Fruit fly (Drosophila melanogaster) whole organism, embryonic: Measurements from ENCODE around the gene elgi.

Experiments
- CG10267 ChIP-seq: fragments of 200-800 bp; sonication (Bioruptor generic); optimal IDR thresholded peaks from 2 replicates; lab custom pipeline; 2018; ENCODE audit warnings: missing biosample characterization, mild to moderate bottlenecking, missing genetic modification characterization, moderate library complexity
- CG10366 ChIP-seq: fragments of 200-800 bp; sonication (Bioruptor generic); IDR thresholded peaks from 2 replicates; pipeline ENCODE4 v1.3.6; 2022; ENCODE audit warnings: missing biosample characterization, missing genetic modification characterization
- CG10543 ChIP-seq: fragments of 200-800 bp; sonication (Bioruptor generic); optimal IDR thresholded peaks from 3 replicates; lab custom pipeline; 2017; ENCODE audit warnings: missing biosample characterization, mild to moderate bottlenecking, missing genetic modification characterization, moderate library complexity
- CG16779 ChIP-seq: fragments of 200-800 bp; sonication (Bioruptor generic); IDR thresholded peaks from 2 replicates; pipeline ENCODE4 v1.3.6; 2022; ENCODE audit warnings: missing biosample characterization, missing genetic modification characterization
- CG17361 ChIP-seq: fragments of 200-800 bp; sonication (Bioruptor generic); IDR thresholded peaks from 3 replicates; pipeline ENCODE4 v1.3.6; 2022; ENCODE audit warnings: missing biosample characterization, missing genetic modification characterization
- CG17612 ChIP-seq: fragments of 200-800 bp; sonication (Bioruptor generic); IDR thresholded peaks from 2 replicates; pipeline ENCODE4 v1.3.6; 2022; ENCODE audit warnings: missing biosample characterization, missing genetic modification characterization
- CG17829 ChIP-seq: fragments of 200-800 bp; optimal IDR thresholded peaks from 2 replicates; lab custom pipeline; 2019; ENCODE audit warnings: missing biosample characterization, mild to moderate bottlenecking, missing genetic modification characterization, moderate library complexity
- CG2120 ChIP-seq: fragments of 200-800 bp; sonication (Bioruptor generic); optimal IDR thresholded peaks from 3 replicates; lab custom pipeline; 2016; ENCODE audit warnings: missing biosample characterization, missing genetic modification characterization
- CG2875 ChIP-seq: fragments of 200-800 bp; sonication (Bioruptor generic); optimal IDR thresholded peaks from 2 replicates; lab custom pipeline; 2017; ENCODE audit warnings: missing biosample characterization, mild to moderate bottlenecking, missing genetic modification characterization, missing genetic modification reagents
- CG31365 ChIP-seq: fragments of 200-800 bp; sonication (Bioruptor generic); optimal IDR thresholded peaks from 2 replicates; lab custom pipeline; 2018; ENCODE audit warnings: missing biosample characterization, mild to moderate bottlenecking, missing genetic modification characterization
- CG32532 ChIP-seq: fragments of 200-800 bp; sonication (Bioruptor generic); IDR thresholded peaks from 2 replicates; pipeline ENCODE4 v1.3.6; 2022; ENCODE audit warnings: missing biosample characterization, missing genetic modification characterization
- CG32772 ChIP-seq: fragments of 200-800 bp; sonication (Bioruptor generic); IDR thresholded peaks from 2 replicates; pipeline ENCODE4 v1.3.6; 2022; ENCODE audit warnings: missing biosample characterization, missing genetic modification characterization
- CG33213 ChIP-seq: fragments of 200-800 bp; sonication (Bioruptor generic); optimal IDR thresholded peaks from 3 replicates; lab custom pipeline; 2016; ENCODE audit warnings: missing biosample characterization, missing genetic modification characterization
- CG7271 ChIP-seq: fragments of 200-800 bp; sonication (Bioruptor generic); optimal IDR thresholded peaks from 2 replicates; lab custom pipeline; 2018; ENCODE audit warnings: missing biosample characterization, mild to moderate bottlenecking, missing genetic modification characterization, moderate library complexity
- CG7372 ChIP-seq: fragments of 200-800 bp; sonication (Bioruptor generic); IDR thresholded peaks from 2 replicates; pipeline ENCODE4 v1.3.6; 2022; ENCODE audit warnings: missing biosample characterization, missing genetic modification characterization
- CG7928 ChIP-seq: fragments of 200-800 bp; sonication (Bioruptor generic); optimal IDR thresholded peaks from 2 replicates; lab custom pipeline; 2017; ENCODE audit warnings: missing biosample characterization, mild to moderate bottlenecking, missing genetic modification characterization
- CG7963 ChIP-seq: fragments of 200-800 bp; sonication (Bioruptor generic); IDR thresholded peaks from 3 replicates; pipeline ENCODE4 v1.3.6; 2022; ENCODE audit warnings: missing biosample characterization, missing genetic modification characterization; ENCODE audit not compliant: partially characterized antibody
- CkIIα-i1 ChIP-seq: fragments of 200-800 bp; sonication (Bioruptor generic); IDR thresholded peaks from 2 replicates; pipeline ENCODE4 v1.3.6; 2022; ENCODE audit warnings: missing biosample characterization, missing genetic modification characterization
- D19B ChIP-seq: fragments of 200-800 bp; sonication (Bioruptor generic); optimal IDR thresholded peaks from 2 replicates; lab custom pipeline; 2017; ENCODE audit warnings: missing biosample characterization, mild to moderate bottlenecking, missing genetic modification characterization
- Doc3 ChIP-seq: fragments of 200-800 bp; sonication (Bioruptor generic); IDR thresholded peaks from 3 replicates; pipeline ENCODE4 v1.3.6; 2022; ENCODE audit warnings: missing biosample characterization, missing genetic modification characterization; ENCODE audit not compliant: partially characterized antibody
- Eip74EF ChIP-seq, 2 experiments: fragments of 200-800 bp in 1 of 2; fragments of >200 bp in 1 of 2; sonication (Bioruptor generic) in 1 of 2; optimal IDR thresholded peaks; 2 replicates each; lab custom pipeline; 2017 to 2019; ENCODE audit warnings: missing biosample characterization in 2 of 2, missing genetic modification characterization in 2 of 2, mild to moderate bottlenecking in 1 of 2, moderate library complexity in 1 of 2
- Elba2 ChIP-seq: fragments of 200-800 bp; sonication (Bioruptor generic); optimal IDR thresholded peaks from 3 replicates; lab custom pipeline; 2016; ENCODE audit warnings: missing biosample characterization, missing genetic modification characterization
- Hand ChIP-seq: fragments of 200-800 bp; sonication (Bioruptor generic); optimal IDR thresholded peaks from 2 replicates; lab custom pipeline; 2017; ENCODE audit warnings: mild to moderate bottlenecking, missing biosample characterization, missing genetic modification reagents, missing genetic modification characterization
- Hmr ChIP-seq: fragments of 200-800 bp; sonication (Bioruptor generic); optimal IDR thresholded peaks from 3 replicates; lab custom pipeline; 2017; ENCODE audit warnings: mild to moderate bottlenecking, missing biosample characterization, missing genetic modification reagents, missing genetic modification characterization
- Mad ChIP-seq: fragments of 200-800 bp; sonication (Bioruptor generic); optimal IDR thresholded peaks from 2 replicates; lab custom pipeline; 2016; ENCODE audit warnings: missing biosample characterization, missing genetic modification characterization
- Mrtf ChIP-seq: fragments of 200-800 bp; sonication (Bioruptor generic); IDR thresholded peaks from 3 replicates; pipeline ENCODE4 v1.3.6; 2022; ENCODE audit warnings: missing biosample characterization, missing genetic modification characterization
- Pdp1 ChIP-seq, 2 experiments: fragments of 200-800 bp; sonication (Bioruptor generic); optimal IDR thresholded peaks; 3 replicates each; lab custom pipeline; 2016; ENCODE audit warnings: missing biosample characterization in 2 of 2, missing genetic modification characterization in 2 of 2, mild to moderate bottlenecking in 1 of 2, moderate library complexity in 1 of 2
- Ptx1 ChIP-seq: fragments of 200-800 bp; sonication (Bioruptor generic); IDR thresholded peaks from 2 replicates; pipeline ENCODE4 v1.3.6; 2022; ENCODE audit warnings: missing biosample characterization, missing genetic modification characterization
- Rfx ChIP-seq: fragments of 200-800 bp; sonication (Bioruptor generic); IDR thresholded peaks from 2 replicates; pipeline ENCODE4 v1.3.6; 2022; ENCODE audit warnings: missing biosample characterization, missing genetic modification characterization
- Sin3A ChIP-seq: fragments of >200 bp; optimal IDR thresholded peaks from 2 replicates; lab custom pipeline; 2018
- TFAM ChIP-seq: fragments of 200-800 bp; sonication (Bioruptor generic); optimal IDR thresholded peaks from 2 replicates; lab custom pipeline; 2017; ENCODE audit warnings: missing biosample characterization, missing genetic modification characterization, inconsistent platforms
- Xbp1 ChIP-seq: fragments of 200-800 bp; sonication (Bioruptor generic); optimal IDR thresholded peaks from 3 replicates; lab custom pipeline; 2016; ENCODE audit warnings: missing biosample characterization, mild to moderate bottlenecking, missing genetic modification characterization
- bsh ChIP-seq, 2 experiments: fragments of 200-800 bp; sonication (Bioruptor generic); optimal IDR thresholded peaks; 2 replicates each; lab custom pipeline; 2017 to 2018; ENCODE audit warnings: mild to moderate bottlenecking in 2 of 2, missing biosample characterization in 2 of 2, missing genetic modification characterization in 2 of 2, moderate library complexity in 1 of 2
- btn ChIP-seq: fragments of 200-800 bp; sonication (Bioruptor generic); optimal IDR thresholded peaks from 2 replicates; lab custom pipeline; 2016; ENCODE audit warnings: missing biosample characterization, missing genetic modification characterization
- corto ChIP-seq: fragments of 200-800 bp; sonication (Bioruptor generic); optimal IDR thresholded peaks from 2 replicates; lab custom pipeline; 2016; ENCODE audit warnings: missing biosample characterization, mild to moderate bottlenecking, missing genetic modification characterization, moderate library complexity
- dan ChIP-seq: fragments of 200-800 bp; sonication (Bioruptor generic); IDR thresholded peaks from 2 replicates; pipeline ENCODE4 v1.3.6; 2022; ENCODE audit warnings: missing biosample characterization, missing genetic modification characterization
- en ChIP-seq: fragments of 200-800 bp; sonication (Bioruptor generic); optimal IDR thresholded peaks from 2 replicates; lab custom pipeline; 2016; ENCODE audit warnings: missing biosample characterization, missing genetic modification characterization
- fu2 ChIP-seq: fragments of 200-800 bp; sonication (Bioruptor generic); optimal IDR thresholded peaks from 2 replicates; lab custom pipeline; 2016; ENCODE audit warnings: missing biosample characterization, missing genetic modification characterization
- grau ChIP-seq: fragments of 200-800 bp; optimal IDR thresholded peaks from 3 replicates; lab custom pipeline; 2019; ENCODE audit warnings: missing biosample characterization, mild to moderate bottlenecking, missing genetic modification characterization, moderate library complexity
- ham ChIP-seq: fragments of 200-800 bp; sonication (Bioruptor generic); IDR thresholded peaks from 2 replicates; pipeline ENCODE4 v1.3.6; 2022; ENCODE audit warnings: missing biosample characterization, missing genetic modification characterization
- ind ChIP-seq: fragments of 200-800 bp; sonication (Bioruptor generic); optimal IDR thresholded peaks from 3 replicates; lab custom pipeline; 2016; ENCODE audit warnings: missing biosample characterization, missing genetic modification characterization
- jumu ChIP-seq: fragments of 200-800 bp; sonication (Bioruptor generic); optimal IDR thresholded peaks from 3 replicates; lab custom pipeline; 2016; ENCODE audit warnings: missing biosample characterization, missing genetic modification characterization
- lilli ChIP-seq: fragments of 200-800 bp; sonication (Bioruptor generic); optimal IDR thresholded peaks from 3 replicates; lab custom pipeline; 2016; ENCODE audit warnings: missing biosample characterization, missing genetic modification characterization
- p53 ChIP-seq: fragments of 200-800 bp; sonication (Bioruptor generic); optimal IDR thresholded peaks from 2 replicates; lab custom pipeline; 2016; ENCODE audit warnings: missing biosample characterization, missing genetic modification characterization
- pzg ChIP-seq: fragments of 200-800 bp; sonication (Bioruptor generic); optimal IDR thresholded peaks from 3 replicates; lab custom pipeline; 2018; ENCODE audit warnings: missing biosample characterization, mild to moderate bottlenecking, missing genetic modification characterization, moderate library complexity
- row ChIP-seq: fragments of 200-800 bp; sonication (Bioruptor generic); IDR thresholded peaks from 3 replicates; pipeline ENCODE4 v1.3.6; 2022; ENCODE audit warnings: missing biosample characterization, missing genetic modification characterization
- shn ChIP-seq: fragments of 200-800 bp; sonication (Bioruptor generic); optimal IDR thresholded peaks from 3 replicates; lab custom pipeline; 2016; ENCODE audit warnings: missing biosample characterization, missing genetic modification characterization
- sima ChIP-seq: fragments of 200-800 bp; sonication (Bioruptor generic); optimal IDR thresholded peaks from 2 replicates; lab custom pipeline; 2016; ENCODE audit warnings: missing biosample characterization, missing genetic modification characterization
- stc ChIP-seq: fragments of 200-800 bp; sonication (Bioruptor generic); IDR thresholded peaks from 2 replicates; pipeline ENCODE4 v1.3.6; 2022; ENCODE audit warnings: missing biosample characterization, missing genetic modification characterization
- trem ChIP-seq: fragments of 200-800 bp; optimal IDR thresholded peaks from 3 replicates; lab custom pipeline; 2019; ENCODE audit warnings: missing biosample characterization, mild to moderate bottlenecking, missing genetic modification characterization, moderate library complexity
- vvl ChIP-seq: fragments of 200-800 bp; sonication (Bioruptor generic); IDR thresholded peaks from 2 replicates; pipeline ENCODE4 v1.3.6; 2022; ENCODE audit warnings: missing biosample characterization, missing genetic modification characterization

Gene elgi

dm6 chr3L:15956448-15957010, at the start of gene elgi:
elgi (plus strand) TSS chr3L:15956550.
- peak; percentile 77 for TF ChIP-seq Xbp1 (GFP tag; lab: Kevin White, UChicago)
- peak; percentile 61 for TF ChIP-seq vvl (GFP tag; lab: Robert Waterston, UW)
- no peak for TF ChIP-seq stc (GFP tag; lab: Robert Waterston, UW)
- TF ChIP-seq Doc3 = no peak
- no peak for TF ChIP-seq Mrtf (GFP tag; lab: Robert Waterston, UW)
- TF ChIP-seq Pdp1 (GFP tag; optimal IDR thresholded peaks at IDR 0.05; lab: Kevin White, UChicago) = peak; percentile 48 to 55
- TF ChIP-seq CG10267 (tag; lab: Kevin White, UChicago) = peak; percentile 95
- TF ChIP-seq TFAM (GFP tag; lab: Kevin White, UChicago) = no peak
- TF ChIP-seq btn = no peak
- TF ChIP-seq Sin3A (lab: Kevin White, UChicago) = peak; percentile 0
- TF ChIP-seq D19B (GFP tag; lab: Kevin White, UChicago) = no peak
- no peak for TF ChIP-seq p53
- no peak for TF ChIP-seq ham (GFP tag; lab: Robert Waterston, UW)
- no peak for TF ChIP-seq en (GFP tag; lab: Kevin White, UChicago)
- TF ChIP-seq CG32532 (GFP tag; lab: Robert Waterston, UW) = peak; percentile 58; the same call in 1 of the 2 replicates
- peak; percentile 85 for TF ChIP-seq Rfx (GFP tag; lab: Robert Waterston, UW)
- TF ChIP-seq Hand (GFP tag; lab: Kevin White, UChicago) = no peak
- TF ChIP-seq pzg = peak; percentile 68
- TF ChIP-seq Mad (GFP tag; lab: Kevin White, UChicago) = peak; percentile 9
- TF ChIP-seq CG17829 (tag; lab: Kevin White, UChicago) = peak; percentile 4
- TF ChIP-seq CG2875 (GFP tag; lab: Kevin White, UChicago) = peak; percentile 11
- TF ChIP-seq dan (GFP tag; lab: Robert Waterston, UW) = no peak
- peak; percentile 74 for TF ChIP-seq lilli (GFP tag; lab: Kevin White, UChicago)
- TF ChIP-seq CG17361 (GFP tag; lab: Robert Waterston, UW) = no peak; the same call in 2 of the 3 replicates
- TF ChIP-seq CkIIα-i1 (GFP tag; lab: Robert Waterston, UW) = no peak
- TF ChIP-seq CG10366 = 0 out of 2 replicates have a peak, but pooled peaks have one; percentile 41
- TF ChIP-seq fu2 (GFP tag; lab: Kevin White, UChicago) = peak; percentile 58
- peak; percentile 20 for TF ChIP-seq CG10543 (GFP tag; lab: Kevin White, UChicago)
- no peak for TF ChIP-seq CG7372 (GFP tag; lab: Robert Waterston, UW)
- TF ChIP-seq CG7963 = no peak
- peak; percentile 66 for TF ChIP-seq ind (GFP tag; lab: Kevin White, UChicago)
- TF ChIP-seq trem = peak; percentile 18
- TF ChIP-seq CG7928 = no peak
- TF ChIP-seq Eip74EF (GFP tag; optimal IDR thresholded peaks at IDR 0.05; lab: Kevin White, UChicago) = no peak
- peak; percentile 11 for TF ChIP-seq Elba2
- TF ChIP-seq grau (tag; lab: Kevin White, UChicago) = peak; percentile 41
- TF ChIP-seq CG31365 = no peak
- TF ChIP-seq CG33213 = peak; percentile 51
- peak; percentile 49 for TF ChIP-seq jumu (GFP tag; lab: Kevin White, UChicago)
- TF ChIP-seq shn (GFP tag; lab: Kevin White, UChicago) = peak; percentile 57
- TF ChIP-seq CG16779 = peak; percentile 37; the same call in 1 of the 2 replicates
- peak; percentile 1 for TF ChIP-seq corto (GFP tag; lab: Kevin White, UChicago)
- TF ChIP-seq sima = peak; percentile 32
- no peak for TF ChIP-seq CG7271
- peak; percentile 57 for TF ChIP-seq Hmr (GFP tag; lab: Kevin White, UChicago)
- peak; percentile 84 for TF ChIP-seq row
- peak; percentile 85 for TF ChIP-seq CG2120
- peak in 1 of 2 experiments; percentile 1 for TF ChIP-seq bsh (GFP tag; optimal IDR thresholded peaks at IDR 0.05; lab: Kevin White, UChicago)
- peak; percentile 81 for TF ChIP-seq CG32772 (GFP tag; lab: Robert Waterston, UW)
- no peak for TF ChIP-seq CG17612 (GFP tag; lab: Robert Waterston, UW)
- peak; percentile 46 for TF ChIP-seq Ptx1 (GFP tag; lab: Robert Waterston, UW)
